Fruit fly (Drosophila melanogaster) ovary, adult (tissue): ENCODE results near the gene CG6724.

ENCODE experiments used
- CG17801 ChIP-seq: fragments of 200-800 bp; optimal IDR thresholded peaks from 2 replicates; lab custom pipeline; 2019; ENCODE audit warnings: missing biosample characterization, mild to moderate bottlenecking, missing genetic modification characterization, moderate library complexity; ENCODE audit not compliant: partially characterized antibody

Gene CG6724

dm6 chr2L:10769708-10770107, at the start of gene CG6724:
TSS of gene CG6724 (minus strand) at chr2L:10769952.
- TF ChIP-seq CG17801 (GFP tag; lab: Kevin White, UChicago): no peak

- no peak for TF ChIP-seq CG17801 (GFP tag; lab: Kevin White, UChicago)
Measured at dm6 chr2L:10818807-10819206, 49.1 kb upstream of the CG6724 start, which contains the start of gene CG6508. TSS of gene CG6508 (plus strand) at chr2L:10819107.

dm6 chr2L:10801951-10802780, 32.4 kb upstream of the CG6724 start:
- TF ChIP-seq CG17801 (GFP tag; lab: Kevin White, UChicago): peak; percentile 74

dm6 chr2L:10800877-10801719, 31.3 kb upstream of the CG6724 start, which contains the start of gene CG31869:
TSS of gene CG31869 (minus strand) at chr2L:10801109.
- TF ChIP-seq CG17801 (GFP tag; lab: Kevin White, UChicago): no peak

dm6 chr2L:10795731-10796130, 26.0 kb upstream of the CG6724 start:
- TF ChIP-seq CG17801 (GFP tag; lab: Kevin White, UChicago): no peak

dm6 chr2L:10794032-10794431, 24.3 kb upstream of the CG6724 start:
- TF ChIP-seq CG17801 (GFP tag; lab: Kevin White, UChicago): no peak

- no peak for TF ChIP-seq CG17801 (GFP tag; lab: Kevin White, UChicago)
Measured at dm6 chr2L:10792072-10792471, 22.3 kb upstream of the CG6724 start.

dm6 chr2L:10791343-10791742, 21.6 kb upstream of the CG6724 start:
- TF ChIP-seq CG17801 (GFP tag; lab: Kevin White, UChicago): no peak

dm6 chr2L:10789922-10790321, 20.2 kb upstream of the CG6724 start, which contains the start of gene CG31870:
TSS of gene CG31870 (plus strand) at chr2L:10790222.
- no peak for TF ChIP-seq CG17801 (GFP tag; lab: Kevin White, UChicago)

- TF ChIP-seq CG17801 (GFP tag; lab: Kevin White, UChicago): no peak
Measured at dm6 chr2L:10781252-10781651, 11.5 kb upstream of the CG6724 start.

- no peak for TF ChIP-seq CG17801 (GFP tag; lab: Kevin White, UChicago)
Measured at dm6 chr2L:10774041-10774440, 4.3 kb upstream of the CG6724 start.

- no peak for TF ChIP-seq CG17801 (GFP tag; lab: Kevin White, UChicago)
Measured at dm6 chr2L:10770568-10770967, 816 bp upstream of the CG6724 start, which contains the start of gene CG17127. TSS of gene CG17127 (plus strand) at chr2L:10770868.

- TF ChIP-seq CG17801 (GFP tag; lab: Kevin White, UChicago): no peak
Measured at dm6 chr2L:10767597-10768188, 2.1 kb downstream of the CG6724 start, which contains the start of gene Ubc2. TSS of gene Ubc2 (minus strand) at chr2L:10768006.

- TF ChIP-seq CG17801 (GFP tag; lab: Kevin White, UChicago): no peak
Measured at dm6 chr2L:10760422-10761166, 9.2 kb downstream of the CG6724 start, which contains the start of gene CG6495. TSS of gene CG6495 (plus strand) at chr2L:10761116.
